Fruit fly (Drosophila melanogaster) whole organism, pupa: Measurements from ENCODE around the gene CG31183.

Experiments used
- CG12605 ChIP-seq: fragments of 200-800 bp; sonication (Bioruptor generic); IDR thresholded peaks from 2 replicates; pipeline ENCODE4 v1.3.6; 2022; ENCODE audit warnings: missing biosample characterization, missing genetic modification characterization
- CG4496 ChIP-seq: fragments of 200-800 bp; sonication (Bioruptor generic); IDR thresholded peaks from 3 replicates; pipeline ENCODE4 v1.3.6; 2022; ENCODE audit warnings: missing biosample characterization, missing genetic modification characterization
- EcR ChIP-seq: fragments of 200-800 bp; sonication (Bioruptor generic); optimal IDR thresholded peaks from 3 replicates; lab custom pipeline; 2019; ENCODE audit warnings: missing biosample characterization, missing genetic modification characterization, mild to moderate bottlenecking, moderate library complexity, missing genetic modification reagents
- Ets98B ChIP-seq: fragments of 200-800 bp; sonication (Bioruptor generic); IDR thresholded peaks from 2 replicates; pipeline ENCODE4 v1.3.6; 2022; ENCODE audit warnings: missing biosample characterization, missing genetic modification characterization
- Pif1B ChIP-seq: fragments of 200-800 bp; sonication (Bioruptor generic); optimal IDR thresholded peaks from 3 replicates; lab custom pipeline; 2016; ENCODE audit warnings: missing biosample characterization, missing genetic modification characterization
- fd96Ca ChIP-seq: fragments of 200-800 bp; sonication (Bioruptor generic); IDR thresholded peaks from 3 replicates; pipeline ENCODE4 v1.3.6; 2022; ENCODE audit warnings: missing biosample characterization, missing genetic modification characterization

dm6 chr3R:15920751-15921156, 45.0 kb upstream of the CG31183 start, which contains the start of gene Fbxl7:
- TF ChIP-seq CG12605 (peak; percentile 59; the same call in 1 of the 2 replicates), Ets98B (GFP tag; lab: Robert Waterston, UW) (peak; percentile 63), fd96Ca (GFP tag; lab: Robert Waterston, UW) (peak; percentile 48; the same call in 1 of the 3 replicates), EcR (GFP tag; lab: Kevin White, UChicago) (peak; percentile 53), Pif1B (GFP tag; lab: Kevin White, UChicago) (no peak), CG4496 (GFP tag; lab: Robert Waterston, UW) (peak; percentile 69)
